Worm (Caenorhabditis elegans): Measurements from ENCODE around the gene F43B10.1.

F43B10.1 gene

DNA sequence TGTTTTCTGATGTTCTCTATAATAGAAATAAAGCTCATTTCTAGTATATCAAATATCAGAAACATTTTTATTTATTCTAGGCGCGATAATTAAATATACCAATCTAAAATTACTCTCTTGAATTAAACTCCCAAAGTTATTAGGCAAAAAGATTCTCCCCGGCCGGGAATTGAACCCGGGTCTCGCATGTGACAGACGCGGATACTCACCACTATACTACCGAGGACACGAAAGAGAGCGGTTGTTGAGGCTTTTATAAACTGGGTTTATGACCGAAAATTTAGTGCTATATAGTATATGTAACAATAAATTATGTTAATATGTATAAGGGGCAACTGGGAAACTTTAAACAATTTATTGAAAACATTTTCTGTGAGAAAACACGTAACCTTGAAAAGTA, 58.1 kb downstream of the F43B10.1 start (continued):
- TF ChIP-seq pha-2 (tag; optimal IDR thresholded peaks at IDR 0.05) (peak; percentile 11), odd-2 (tag; optimal IDR thresholded peaks at IDR 0.05) (peak; percentile 44), C38D4.7 (GFP tag; optimal IDR thresholded peaks at IDR 0.05) (peak; percentile 45), dmd-4 (tag; optimal IDR thresholded peaks at IDR 0.05; ENCODE audit: borderline replicate concordance) (peak; percentile 16), madf-2 (tag; optimal IDR thresholded peaks at IDR 0.05) (peak; percentile 66), fkh-10 (GFP tag; optimal IDR thresholded peaks at IDR 0.05) (no peak), rnt-1 (tag; optimal IDR thresholded peaks at IDR 0.05) (peak; percentile 16), ceh-19 (GFP tag; optimal IDR thresholded peaks at IDR 0.05) (peak; percentile 62), unc-55 (GFP tag; optimal IDR thresholded peaks at IDR 0.05) (no peak), ceh-30 (tag; optimal IDR thresholded peaks at IDR 0.05) (peak; percentile 3), pros-1 (tag; optimal IDR thresholded peaks at IDR 0.05) (no peak), ceh-34 (tag; optimal IDR thresholded peaks at IDR 0.05) (no peak), sox-4 (tag; optimal IDR thresholded peaks at IDR 0.05) (peak; percentile 50), lin-11 (tag; optimal IDR thresholded peaks at IDR 0.05) (peak; percentile 14), K02D7.2 (tag; optimal IDR thresholded peaks at IDR 0.05) (peak; percentile 39), ahr-1 (tag; optimal IDR thresholded peaks at IDR 0.05) (peak; percentile 26), pax-1 (tag; optimal IDR thresholded peaks at IDR 0.05) (no peak), lim-6 (tag; optimal IDR thresholded peaks at IDR 0.05) (no peak), fkh-6 (tag; optimal IDR thresholded peaks at IDR 0.05) (peak; percentile 45), hlh-8 (tag; optimal IDR thresholded peaks at IDR 0.05) (peak; percentile 34), ama-1 (optimal IDR thresholded peaks at IDR 0.05) (no peak), ceh-48 (tag; optimal IDR thresholded peaks at IDR 0.05) (peak; percentile 21), eyg-1 (tag; optimal IDR thresholded peaks at IDR 0.05) (no peak), fax-1 (tag; optimal IDR thresholded peaks at IDR 0.05) (peak; percentile 10), gmeb-2 (tag; optimal IDR thresholded peaks at IDR 0.05) (peak; percentile 56), npax-4 (tag; optimal IDR thresholded peaks at IDR 0.05) (no peak), F13H6.1 (tag; optimal IDR thresholded peaks at IDR 0.05) (no peak), hlh-30 (tag; optimal IDR thresholded peaks at IDR 0.05; ENCODE audit: insufficient read depth) (peak; percentile 73), pag-3 (tag; optimal IDR thresholded peaks at IDR 0.05; ENCODE audit: borderline replicate concordance) (no peak), ceh-2 (tag; optimal IDR thresholded peaks at IDR 0.05) (peak; percentile 37), pha-4 (tag; optimal IDR thresholded peaks at IDR 0.05) (no peak), che-1 (tag; optimal IDR thresholded peaks at IDR 0.05) (peak; percentile 70), hlh-6 (tag; optimal IDR thresholded peaks at IDR 0.05) (no peak), ceh-18 (tag; optimal IDR thresholded peaks at IDR 0.05) (no peak), ceh-24 (tag; optimal IDR thresholded peaks at IDR 0.05) (peak; percentile 20), C08G9.2 (tag; optimal IDR thresholded peaks at IDR 0.05) (no peak)

DNA sequence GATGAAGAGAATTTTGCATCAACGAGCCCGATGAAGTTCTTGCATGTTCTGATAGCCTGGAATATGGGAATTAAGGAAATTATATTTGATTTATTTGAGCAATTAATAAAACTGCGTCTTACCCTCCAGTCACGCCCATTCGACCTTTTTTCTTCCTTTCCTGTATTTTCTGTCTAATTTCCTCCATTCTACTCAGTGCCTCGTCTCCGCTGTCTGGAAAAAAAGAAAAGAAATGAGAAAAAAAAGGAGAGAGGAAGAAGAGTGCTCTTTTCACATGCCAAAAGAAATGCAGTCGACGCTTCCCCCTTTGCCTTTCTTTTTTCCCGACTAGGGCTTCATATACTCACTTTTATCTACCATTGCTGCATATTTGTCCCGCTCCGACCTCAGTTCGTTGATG, 58.5 kb downstream of the F43B10.1 start:
- TF ChIP-seq Y22D7AL.16 (tag; optimal IDR thresholded peaks at IDR 0.05) (no peak), pros-1 (tag; optimal IDR thresholded peaks at IDR 0.05) (no peak)

DNA sequence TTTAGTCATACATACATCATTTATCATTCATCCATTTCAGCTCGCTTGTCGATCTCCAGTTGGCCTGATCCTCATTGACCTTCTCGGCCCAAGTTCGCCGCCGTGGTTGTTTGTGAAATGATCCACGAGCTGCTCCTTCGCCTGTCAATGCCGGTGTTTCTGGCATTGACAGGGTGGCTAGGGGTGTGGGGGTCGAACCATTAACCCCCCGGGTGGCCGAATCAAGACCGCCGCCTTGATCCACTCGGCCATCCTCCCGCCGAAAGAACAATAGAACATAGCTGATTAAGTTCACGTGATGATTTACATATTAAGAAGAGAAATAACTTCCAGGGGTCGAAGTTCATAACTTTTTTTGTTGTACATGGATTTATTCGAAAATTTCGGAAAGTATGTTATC, 60.2 kb downstream of the F43B10.1 start, which contains the start of gene F59C12.4:
Gene F59C12.4, minus strand, starts transcription at position 166 of the 400 bp plus-strand sequence.
- peak; percentile 65 for TF ChIP-seq che-1 (tag; optimal IDR thresholded peaks at IDR 0.05)
- TF ChIP-seq npax-4 (tag; optimal IDR thresholded peaks at IDR 0.05) = peak; percentile 1
- TF ChIP-seq ceh-22 (tag; optimal IDR thresholded peaks at IDR 0.05) = no peak
- peak; percentile 53 for TF ChIP-seq elt-2 (tag; optimal IDR thresholded peaks at IDR 0.05)
- TF ChIP-seq hlh-30 (tag; optimal IDR thresholded peaks at IDR 0.05; ENCODE audit: insufficient read depth) = peak; percentile 39
- TF ChIP-seq gmeb-2 (tag; optimal IDR thresholded peaks at IDR 0.05) = peak; percentile 49
- peak; percentile 68 for TF ChIP-seq hlh-6 (tag; optimal IDR thresholded peaks at IDR 0.05)
- no peak for TF ChIP-seq pros-1 (tag; optimal IDR thresholded peaks at IDR 0.05)
- TF ChIP-seq T23F11.4 (GFP tag; optimal IDR thresholded peaks at IDR 0.05) = no peak
- TF ChIP-seq C38D4.7 (GFP tag; optimal IDR thresholded peaks at IDR 0.05) = peak; percentile 50
- TF ChIP-seq lim-6 (tag; optimal IDR thresholded peaks at IDR 0.05) = no peak
- TF ChIP-seq elt-4 (tag; optimal IDR thresholded peaks at IDR 0.05) = no peak
- peak; percentile 27 for TF ChIP-seq Y22D7AL.16 (tag; optimal IDR thresholded peaks at IDR 0.05)
- TF ChIP-seq rnt-1 (tag; optimal IDR thresholded peaks at IDR 0.05) = no peak
- peak; percentile 25 for TF ChIP-seq pat-9 (tag; optimal IDR thresholded peaks at IDR 0.05)
- no peak for TF ChIP-seq ceh-31 (tag; optimal IDR thresholded peaks at IDR 0.05)
- peak; percentile 14 for TF ChIP-seq C08G9.2 (tag; optimal IDR thresholded peaks at IDR 0.05)
- no peak for TF ChIP-seq ceh-30 (tag; optimal IDR thresholded peaks at IDR 0.05)
- peak; percentile 70 for TF ChIP-seq ref-2 (tag; optimal IDR thresholded peaks at IDR 0.05)
- no peak for TF ChIP-seq pqm-1 (tag; optimal IDR thresholded peaks at IDR 0.05)
- TF ChIP-seq tbx-7 (tag; optimal IDR thresholded peaks at IDR 0.05) = peak; percentile 8
- TF ChIP-seq sdc-2 (tag; optimal IDR thresholded peaks at IDR 0.05) = peak; percentile 38
- TF ChIP-seq ceh-34 (tag; optimal IDR thresholded peaks at IDR 0.05) = peak; percentile 61
- peak; percentile 55 for TF ChIP-seq ceh-19 (GFP tag; optimal IDR thresholded peaks at IDR 0.05)
- peak; percentile 59 for TF ChIP-seq sox-2 (GFP tag; IDR thresholded peaks at IDR 0.05)
- no peak for TF ChIP-seq mec-3 (tag; optimal IDR thresholded peaks at IDR 0.05; ENCODE audit: borderline replicate concordance)
- TF ChIP-seq ceh-6 (GFP tag; optimal IDR thresholded peaks at IDR 0.05) = peak; percentile 57

All from whole organism, late embryonic.